Worm (Caenorhabditis elegans): Measurements from ENCODE around the gene phy-2.

- TF ChIP-seq dve-1 (tag; optimal IDR thresholded peaks at IDR 0.05) (no peak), hlh-30 (tag; optimal IDR thresholded peaks at IDR 0.05; ENCODE audit: insufficient read depth) (no peak), ceh-24 (tag; optimal IDR thresholded peaks at IDR 0.05) (no peak), tbx-7 (tag; optimal IDR thresholded peaks at IDR 0.05) (no peak), hlh-15 (tag; optimal IDR thresholded peaks at IDR 0.05) (no peak), gmeb-2 (tag; optimal IDR thresholded peaks at IDR 0.05) (no peak), pag-3 (tag; optimal IDR thresholded peaks at IDR 0.05; ENCODE audit: borderline replicate concordance) (no peak), ttx-3 (tag; optimal IDR thresholded peaks at IDR 0.05) (no peak), K09A11.1 (tag; optimal IDR thresholded peaks at IDR 0.05; ENCODE audit: insufficient read depth) (no peak), npax-4 (tag; optimal IDR thresholded peaks at IDR 0.05) (no peak), elt-4 (tag; optimal IDR thresholded peaks at IDR 0.05) (no peak), che-1 (tag; optimal IDR thresholded peaks at IDR 0.05) (no peak), ahr-1 (tag; optimal IDR thresholded peaks at IDR 0.05) (no peak), elt-2 (tag; optimal IDR thresholded peaks at IDR 0.05) (no peak)
Observed at ce11 chrIV:12162732-12163131, 53.1 kb downstream of the phy-2 start.

Measured in whole organism, late embryonic.